Fruit fly (Drosophila melanogaster) ovary, adult (tissue): Measurements from ENCODE around the gene CG32249.

Experiments
- CG17801 ChIP-seq: fragments of 200-800 bp; optimal IDR thresholded peaks from 2 replicates; lab custom pipeline; 2019; ENCODE audit warnings: missing biosample characterization, mild to moderate bottlenecking, missing genetic modification characterization, moderate library complexity; ENCODE audit not compliant: partially characterized antibody

CG32249 gene

DNA sequence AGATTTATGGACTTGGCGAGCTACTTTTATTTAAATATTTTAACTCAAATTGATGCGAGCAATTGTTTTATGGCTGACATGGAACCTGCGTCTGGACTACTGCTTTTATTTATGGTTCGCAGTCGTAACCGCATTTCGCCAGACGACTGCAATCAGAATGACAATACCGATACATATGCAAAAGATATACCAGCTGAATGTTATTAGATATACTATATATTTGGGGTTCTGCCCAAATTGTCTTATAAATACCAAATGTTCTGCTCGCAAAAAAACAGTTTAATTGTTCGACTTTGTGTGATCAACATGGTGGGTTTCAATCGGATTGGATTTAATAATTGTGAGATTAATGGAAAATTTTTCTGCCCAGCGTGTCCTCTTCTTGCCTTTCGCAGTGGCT lies at the start of gene CG32249:
TSS of gene CG32249 (plus strand) at position 301 of the 400 bp plus-strand sequence.
- TF ChIP-seq CG17801 = no peak

DNA sequence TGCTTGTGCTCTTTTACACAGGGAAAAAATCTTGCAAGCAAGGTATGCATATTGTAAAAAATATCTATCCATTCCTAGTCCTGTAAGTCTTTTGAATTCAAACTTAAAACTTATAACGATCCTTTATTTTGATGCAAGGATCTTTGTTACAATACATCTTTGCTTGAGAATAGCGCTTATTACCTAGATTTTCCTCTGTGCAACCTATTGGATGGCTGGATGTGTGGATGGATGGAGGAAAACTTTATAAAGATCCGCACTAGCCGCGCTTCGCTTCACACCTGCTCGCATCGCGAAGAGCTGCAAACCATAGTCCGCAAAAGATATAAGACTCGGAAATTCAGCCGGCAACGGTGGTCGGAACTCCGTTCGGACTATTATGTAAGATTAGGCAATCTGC lies 48.4 kb upstream of the CG32249 start, which contains the start of gene CG15020:
TSS of gene CG15020 (plus strand) at position 301 of the 400 bp plus-strand sequence.
- no peak for TF ChIP-seq CG17801

DNA sequence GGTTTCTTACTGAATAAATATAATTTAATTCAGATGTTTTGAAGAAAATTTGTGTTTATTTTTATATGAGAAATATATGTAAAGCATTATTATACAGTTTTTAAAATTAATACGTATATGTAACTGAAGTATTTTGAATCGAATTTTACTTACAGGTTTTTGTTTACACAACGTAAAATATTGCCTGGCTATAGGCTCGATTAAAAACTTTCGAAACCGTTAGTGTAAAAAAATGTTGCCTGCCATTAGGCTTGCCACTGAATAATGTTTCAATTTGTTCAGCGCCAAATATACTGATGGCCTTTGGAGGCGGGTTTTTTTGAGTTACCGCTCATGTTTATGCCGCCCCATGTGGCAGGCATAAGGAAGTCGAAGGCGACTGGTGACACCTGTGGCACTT lies 43.2 kb upstream of the CG32249 start:
- TF ChIP-seq CG17801 = no peak

DNA sequence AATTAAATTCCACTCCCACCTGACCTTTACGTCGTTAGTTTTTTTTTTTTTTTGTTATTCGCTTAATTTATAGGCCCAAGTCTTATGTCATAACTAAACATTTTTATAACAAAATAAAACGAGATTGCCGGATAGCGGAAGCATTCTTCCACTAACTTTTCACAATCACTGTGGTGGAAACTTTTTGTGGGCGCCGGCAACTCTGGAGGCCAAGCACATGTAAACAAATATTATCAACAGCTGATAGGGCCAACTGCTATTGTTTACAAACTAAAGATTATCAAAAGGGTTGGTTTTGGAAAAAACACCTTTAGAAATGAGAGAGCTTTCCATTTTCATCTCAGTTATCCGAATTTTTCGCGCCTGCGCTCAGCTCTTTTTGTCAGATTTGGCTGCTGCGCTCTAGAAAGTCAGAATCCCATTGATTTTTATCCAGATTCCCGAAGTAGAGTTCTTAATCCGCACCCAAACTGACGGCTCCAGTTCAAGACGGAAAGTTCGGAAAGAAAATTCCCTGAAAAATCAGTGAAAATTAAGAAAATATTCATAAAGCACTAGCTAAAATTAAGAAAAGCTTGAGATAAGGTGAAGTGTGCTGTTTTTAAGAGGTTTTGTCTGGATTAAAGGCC lies 40.8 kb upstream of the CG32249 start, which contains the start of gene nAChRbeta1:
TSS of gene nAChRbeta1 (plus strand) at position 432 of the 629 bp plus-strand sequence.
- no peak for TF ChIP-seq CG17801

dm6 chr3L:4430331-4430730 lies 39.5 kb upstream of the CG32249 start:
- no peak for TF ChIP-seq CG17801

- TF ChIP-seq CG17801 = no peak
Measured at dm6 chr3L:4431111-4431730, 38.6 kb upstream of the CG32249 start.

- TF ChIP-seq CG17801 = no peak
Measured at dm6 chr3L:4436421-4436820, 33.4 kb upstream of the CG32249 start, which contains the start of gene CG15021. TSS of gene CG15021 (plus strand) at chr3L:4436721.

DNA sequence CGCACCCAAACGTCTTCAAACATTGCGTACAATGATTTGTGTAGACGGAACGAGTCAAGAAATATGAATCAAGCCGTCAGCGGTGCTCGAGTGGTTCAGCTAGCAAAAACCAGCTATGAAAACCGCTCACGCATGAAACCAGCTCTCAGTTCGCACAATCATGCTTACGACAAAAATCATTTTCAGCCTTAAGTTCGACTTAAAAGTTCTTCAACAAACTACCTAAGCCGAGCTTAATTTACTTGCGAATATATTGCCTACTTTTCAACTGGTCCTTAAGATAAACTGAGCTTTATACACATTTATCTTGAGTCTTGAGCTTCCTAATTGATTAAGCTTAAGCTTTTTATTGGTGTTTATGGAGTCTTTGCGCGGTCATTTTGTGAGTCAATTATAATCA lies 29.6 kb upstream of the CG32249 start:
- TF ChIP-seq CG17801 = no peak

dm6 chr3L:4442168-4442567 lies 27.6 kb upstream of the CG32249 start:
- TF ChIP-seq CG17801 = no peak

dm6 chr3L:4445824-4446223 lies 24.0 kb upstream of the CG32249 start:
- TF ChIP-seq CG17801 = no peak

dm6 chr3L:4446273-4446672 lies 23.5 kb upstream of the CG32249 start, which contains the start of gene CG12607:
TSS of gene CG12607 (plus strand) at chr3L:4446573.
- no peak for TF ChIP-seq CG17801

- no peak for TF ChIP-seq CG17801
Measured at dm6 chr3L:4447229-4447628, 22.6 kb upstream of the CG32249 start.

DNA sequence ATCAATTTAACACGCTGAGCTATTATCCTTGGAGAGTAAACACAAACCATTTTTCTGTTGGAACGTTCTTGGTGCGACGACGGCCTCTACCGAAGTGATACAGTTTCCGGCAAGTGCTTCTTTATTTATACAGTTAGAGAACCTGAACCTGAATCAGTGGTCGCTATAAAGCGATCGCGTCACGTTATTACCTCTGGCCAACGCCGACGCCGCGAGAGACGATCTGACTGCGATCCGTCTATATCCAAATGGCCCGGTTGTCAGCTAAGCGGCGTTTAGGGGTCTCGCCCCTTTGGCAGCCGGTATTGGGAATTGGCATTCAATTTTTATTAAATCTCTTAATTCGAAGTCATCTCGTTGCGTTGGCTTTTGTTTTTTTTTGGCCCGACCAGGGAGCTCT lies 11.7 kb upstream of the CG32249 start, which contains the start of gene CG11345:
TSS of gene CG11345 (minus strand) at position 101 of the 400 bp plus-strand sequence.
- no peak for TF ChIP-seq CG17801

dm6 chr3L:4460307-4461088 lies 9.3 kb upstream of the CG32249 start, which contains the start of gene CG15022:
TSS of gene CG15022 (minus strand) at chr3L:4460317.
- no peak for TF ChIP-seq CG17801

dm6 chr3L:4461454-4462045 lies 8.3 kb upstream of the CG32249 start, which contains the start of gene CG15023:
TSS of gene CG15023 (minus strand) at chr3L:4461504.
- no peak for TF ChIP-seq CG17801

DNA sequence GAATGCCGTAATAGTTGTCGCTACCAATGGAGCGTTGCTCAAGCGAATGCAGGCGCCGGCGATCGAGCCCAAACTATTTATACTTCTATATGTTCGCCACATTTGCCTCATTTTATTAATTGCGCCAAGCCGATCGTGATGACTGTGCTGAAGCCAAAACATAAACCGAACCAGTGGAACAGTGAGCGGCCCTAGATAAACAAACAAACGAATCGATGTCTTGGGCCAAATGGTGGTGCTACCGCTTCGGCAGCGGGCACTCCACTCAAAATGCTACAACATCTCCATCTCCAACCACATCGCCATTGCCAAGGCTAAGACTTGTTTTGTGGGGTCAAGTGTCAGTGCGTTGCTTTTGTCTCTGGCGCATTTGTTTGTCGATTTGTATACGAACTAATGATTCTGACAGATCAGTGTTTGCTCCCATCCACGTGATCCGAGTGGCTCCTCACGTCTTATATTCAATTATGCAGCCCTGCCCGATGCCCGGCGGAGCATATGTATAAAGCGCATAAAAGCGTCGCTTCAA lies 6.0 kb upstream of the CG32249 start, which contains the start of gene CG15024:
TSS of gene CG15024 (minus strand) at position 51 of the 529 bp plus-strand sequence.
- no peak for TF ChIP-seq CG17801
